Fruit fly (Drosophila melanogaster) whole organism, embryonic: Measurements from ENCODE around the gene comm.

Experiments
- Atf6 ChIP-seq: fragments of 200-800 bp; sonication (Bioruptor generic); IDR thresholded peaks from 2 replicates; pipeline ENCODE4 v1.3.6; 2022; ENCODE audit warnings: missing biosample characterization, missing genetic modification characterization
- B-H1 ChIP-seq: fragments of 200-800 bp; sonication (Bioruptor generic); IDR thresholded peaks from 3 replicates; pipeline ENCODE4 v1.3.6; 2022; ENCODE audit warnings: missing biosample characterization, missing genetic modification characterization
- Bgb ChIP-seq: fragments of 200-800 bp; sonication (Bioruptor generic); IDR thresholded peaks from 2 replicates; pipeline ENCODE4 v1.3.6; 2022; ENCODE audit warnings: missing biosample characterization, missing genetic modification characterization; ENCODE audit not compliant: partially characterized antibody
- CG10274 ChIP-seq: fragments of 200-800 bp; sonication (Bioruptor generic); optimal IDR thresholded peaks from 3 replicates; lab custom pipeline; 2017; ENCODE audit warnings: missing biosample characterization, mild to moderate bottlenecking, missing genetic modification characterization
- CG11695 ChIP-seq: fragments of 200-800 bp; sonication (Bioruptor generic); IDR thresholded peaks from 3 replicates; pipeline ENCODE4 v1.3.6; 2022; ENCODE audit warnings: missing biosample characterization, missing genetic modification characterization
- CG13287 ChIP-seq: fragments of 200-800 bp; sonication (Bioruptor generic); IDR thresholded peaks from 2 replicates; pipeline ENCODE4 v1.3.6; 2022; ENCODE audit warnings: missing biosample characterization, missing genetic modification characterization; ENCODE audit not compliant: partially characterized antibody
- CG13894 ChIP-seq: fragments of 200-800 bp; sonication (Bioruptor generic); optimal IDR thresholded peaks from 3 replicates; lab custom pipeline; 2018; ENCODE audit warnings: missing biosample characterization, mild to moderate bottlenecking, missing genetic modification characterization, moderate library complexity
- CG14014 ChIP-seq: fragments of 200-800 bp; sonication (Bioruptor generic); IDR thresholded peaks from 2 replicates; pipeline ENCODE4 v1.3.6; 2022; ENCODE audit warnings: missing biosample characterization, missing genetic modification characterization
- CG14710 ChIP-seq: fragments of 200-800 bp; sonication (Bioruptor generic); optimal IDR thresholded peaks from 3 replicates; lab custom pipeline; 2019; ENCODE audit warnings: missing biosample characterization, mild to moderate bottlenecking, missing genetic modification characterization, moderate library complexity
- CG15011 ChIP-seq: fragments of 200-800 bp; sonication (Bioruptor generic); optimal IDR thresholded peaks from 3 replicates; lab custom pipeline; 2018; ENCODE audit warnings: missing biosample characterization, mild to moderate bottlenecking, missing genetic modification characterization
- CG15073 ChIP-seq: fragments of 200-800 bp; sonication (Bioruptor generic); optimal IDR thresholded peaks from 2 replicates; lab custom pipeline; 2016; ENCODE audit warnings: missing biosample characterization, missing genetic modification characterization
- CG1602 ChIP-seq: fragments of 200-800 bp; sonication (Bioruptor generic); optimal IDR thresholded peaks from 3 replicates; lab custom pipeline; 2016; ENCODE audit warnings: missing biosample characterization, missing genetic modification characterization
- CG18476 ChIP-seq: fragments of 200-800 bp; sonication (Bioruptor generic); optimal IDR thresholded peaks from 2 replicates; lab custom pipeline; 2016; ENCODE audit warnings: missing biosample characterization, mild to moderate bottlenecking, missing genetic modification characterization
- CG2712 ChIP-seq: fragments of 200-800 bp; optimal IDR thresholded peaks from 3 replicates; lab custom pipeline; 2019; ENCODE audit warnings: missing biosample characterization, mild to moderate bottlenecking, missing genetic modification characterization, moderate library complexity
- CG31365 ChIP-seq: fragments of 200-800 bp; sonication (Bioruptor generic); optimal IDR thresholded peaks from 2 replicates; lab custom pipeline; 2018; ENCODE audit warnings: missing biosample characterization, mild to moderate bottlenecking, missing genetic modification characterization
- CG4328 ChIP-seq: fragments of 200-800 bp; sonication (Bioruptor generic); optimal IDR thresholded peaks from 3 replicates; lab custom pipeline; 2017; ENCODE audit warnings: missing biosample characterization, missing genetic modification reagents, missing genetic modification characterization
- CG4404 ChIP-seq: fragments of 200-800 bp; sonication (Bioruptor generic); IDR thresholded peaks from 2 replicates; pipeline ENCODE4 v1.3.6; 2022; ENCODE audit warnings: missing biosample characterization, missing genetic modification characterization
- CG6254 ChIP-seq: fragments of 200-800 bp; sonication (Bioruptor generic); optimal IDR thresholded peaks from 3 replicates; lab custom pipeline; 2017; ENCODE audit warnings: mild to moderate bottlenecking, missing biosample characterization, missing genetic modification reagents, missing genetic modification characterization
- CG6654 ChIP-seq: fragments of 200-800 bp; sonication (Bioruptor generic); optimal IDR thresholded peaks from 2 replicates; lab custom pipeline; 2017; ENCODE audit warnings: missing biosample characterization, mild to moderate bottlenecking, missing genetic modification characterization
- CG7372 ChIP-seq: fragments of 200-800 bp; sonication (Bioruptor generic); IDR thresholded peaks from 2 replicates; pipeline ENCODE4 v1.3.6; 2022; ENCODE audit warnings: missing biosample characterization, missing genetic modification characterization
- CG8281 ChIP-seq: fragments of 200-800 bp; sonication (Bioruptor generic); optimal IDR thresholded peaks from 2 replicates; lab custom pipeline; 2018; ENCODE audit warnings: missing biosample characterization, mild to moderate bottlenecking, missing genetic modification characterization, moderate library complexity
- CG9797 ChIP-seq: fragments of 200-800 bp; sonication (Bioruptor generic); optimal IDR thresholded peaks from 3 replicates; lab custom pipeline; 2018; ENCODE audit warnings: missing biosample characterization, mild to moderate bottlenecking, missing genetic modification characterization
- CrebB ChIP-seq: fragments of 200-800 bp; sonication (Bioruptor generic); optimal IDR thresholded peaks from 3 replicates; lab custom pipeline; 2018; ENCODE audit warnings: missing biosample characterization, mild to moderate bottlenecking, missing genetic modification characterization
- Dref ChIP-seq: fragments of 200-800 bp; sonication (Bioruptor generic); IDR thresholded peaks from 2 replicates; pipeline ENCODE4 v1.3.6; 2022; ENCODE audit warnings: missing biosample characterization, missing genetic modification characterization
- E2f1 ChIP-seq: fragments of 200-800 bp; sonication (Bioruptor generic); IDR thresholded peaks from 2 replicates; pipeline ENCODE4 v1.3.6; 2022; ENCODE audit warnings: missing biosample characterization, missing genetic modification characterization
- Ets65A ChIP-seq: fragments of 200-800 bp; sonication (Bioruptor generic); peaks from one replicate; lab custom pipeline; 2016; ENCODE audit warnings: missing biosample characterization, missing genetic modification characterization
- HLH3B ChIP-seq: fragments of 200-800 bp; sonication (Bioruptor generic); IDR thresholded peaks from 2 replicates; pipeline ENCODE4 v1.3.6; 2022; ENCODE audit warnings: missing biosample characterization, missing genetic modification characterization
- HmgD ChIP-seq: fragments of 200-800 bp; sonication (Bioruptor generic); optimal IDR thresholded peaks from 3 replicates; lab custom pipeline; 2016; ENCODE audit warnings: missing biosample characterization, missing genetic modification characterization
- Myb ChIP-seq: fragments of 200-800 bp; sonication (Bioruptor generic); optimal IDR thresholded peaks from 2 replicates; lab custom pipeline; 2016; ENCODE audit warnings: missing biosample characterization, missing genetic modification characterization
- Oli ChIP-seq: fragments of 200-800 bp; sonication (Bioruptor generic); optimal IDR thresholded peaks from 2 replicates; lab custom pipeline; 2018; ENCODE audit warnings: missing biosample characterization, mild to moderate bottlenecking, missing genetic modification characterization, moderate library complexity
- PHDP ChIP-seq: fragments of 200-800 bp; sonication (Bioruptor generic); optimal IDR thresholded peaks from 3 replicates; lab custom pipeline; 2018; ENCODE audit warnings: missing biosample characterization, mild to moderate bottlenecking, missing genetic modification characterization, moderate library complexity
- Poxn ChIP-seq: fragments of 200-800 bp; sonication (Bioruptor generic); IDR thresholded peaks from 2 replicates; pipeline ENCODE4 v1.3.6; 2022; ENCODE audit warnings: missing biosample characterization, missing genetic modification characterization
- Ravus ChIP-seq: fragments of 200-800 bp; sonication (Bioruptor generic); IDR thresholded peaks from 2 replicates; pipeline ENCODE4 v1.3.6; 2022; ENCODE audit warnings: missing biosample characterization, missing genetic modification characterization
- Sox102F ChIP-seq: fragments of 200-800 bp; sonication (Bioruptor generic); optimal IDR thresholded peaks from 2 replicates; lab custom pipeline; 2018; ENCODE audit warnings: missing biosample characterization, mild to moderate bottlenecking, missing genetic modification characterization, moderate library complexity
- Stat92E ChIP-seq, 3 experiments: fragments of >200 bp in 2 of 3; fragments of 200-800 bp in 1 of 3; sonication (Bioruptor generic) in 1 of 3; optimal IDR thresholded peaks; 2 replicates each; lab custom pipeline; 2017 to 2019; ENCODE audit warnings: missing biosample characterization in 3 of 3, missing genetic modification characterization in 3 of 3, mild to moderate bottlenecking in 1 of 3, moderate library complexity in 1 of 3
- bab2 ChIP-seq: fragments of 200-800 bp; sonication (Bioruptor generic); optimal IDR thresholded peaks from 2 replicates; lab custom pipeline; 2016; ENCODE audit warnings: missing biosample characterization, missing genetic modification characterization
- dpn ChIP-seq, 2 experiments: fragments of 200-800 bp; sonication (Bioruptor generic); optimal IDR thresholded peaks; 3 replicates each; lab custom pipeline; 2016; ENCODE audit warnings: missing biosample characterization in 2 of 2, missing genetic modification characterization in 2 of 2
- en ChIP-seq: fragments of 200-800 bp; sonication (Bioruptor generic); optimal IDR thresholded peaks from 2 replicates; lab custom pipeline; 2016; ENCODE audit warnings: missing biosample characterization, missing genetic modification characterization
- fd3F ChIP-seq: fragments of 200-800 bp; sonication (Bioruptor generic); optimal IDR thresholded peaks from 2 replicates; lab custom pipeline; 2018; ENCODE audit warnings: missing biosample characterization, mild to moderate bottlenecking, missing genetic modification characterization, moderate library complexity
- klu ChIP-seq: fragments of 200-800 bp; sonication (Bioruptor generic); IDR thresholded peaks from 2 replicates; pipeline ENCODE4 v1.3.6; 2022; ENCODE audit warnings: missing biosample characterization, missing genetic modification characterization
- knrl ChIP-seq: fragments of 200-800 bp; sonication (Bioruptor generic); IDR thresholded peaks from 3 replicates; pipeline ENCODE4 v1.3.6; 2022; ENCODE audit warnings: missing biosample characterization, missing genetic modification characterization; ENCODE audit not compliant: partially characterized antibody
- nerfin-2 ChIP-seq: fragments of 200-800 bp; sonication (Bioruptor generic); IDR thresholded peaks from 2 replicates; pipeline ENCODE4 v1.3.6; 2022; ENCODE audit warnings: missing biosample characterization, missing genetic modification characterization; ENCODE audit not compliant: partially characterized antibody
- p53 ChIP-seq: fragments of 200-800 bp; sonication (Bioruptor generic); optimal IDR thresholded peaks from 2 replicates; lab custom pipeline; 2016; ENCODE audit warnings: missing biosample characterization, missing genetic modification characterization
- peb ChIP-seq: fragments of 200-800 bp; sonication (Bioruptor generic); IDR thresholded peaks from 2 replicates; pipeline ENCODE4 v1.3.6; 2022; ENCODE audit warnings: missing biosample characterization, missing genetic modification characterization
- pnt ChIP-seq: fragments of 200-800 bp; sonication (Bioruptor generic); optimal IDR thresholded peaks from 3 replicates; lab custom pipeline; 2016; ENCODE audit warnings: missing biosample characterization, missing genetic modification characterization
- prd ChIP-seq, 3 experiments: fragments of >200 bp in 2 of 3; fragments of 200-800 bp in 1 of 3; sonication (Bioruptor generic) in 1 of 3; optimal IDR thresholded peaks in 2 of 3; IDR thresholded peaks in 1 of 3; 2 replicates in 2 of 3; 3 replicates in 1 of 3; pipeline versions ENCODE4 v1.3.6 to Lab custom; 2017 to 2022; ENCODE audit warnings: missing biosample characterization in 1 of 3, missing genetic modification characterization in 1 of 3
- ranshi ChIP-seq: fragments of 200-800 bp; sonication (Bioruptor generic); IDR thresholded peaks from 2 replicates; pipeline ENCODE4 v1.3.6; 2022; ENCODE audit warnings: missing biosample characterization, missing genetic modification characterization
- stwl ChIP-seq: fragments of 200-800 bp; sonication (Bioruptor generic); optimal IDR thresholded peaks from 3 replicates; lab custom pipeline; 2018; ENCODE audit warnings: missing biosample characterization, mild to moderate bottlenecking, missing genetic modification characterization, moderate library complexity
- tna ChIP-seq: fragments of 200-800 bp; sonication (Bioruptor generic); IDR thresholded peaks from 2 replicates; pipeline ENCODE4 v1.3.6; 2022; ENCODE audit warnings: missing biosample characterization, missing genetic modification characterization; ENCODE audit not compliant: partially characterized antibody
- unpg ChIP-seq: fragments of 200-800 bp; sonication (Bioruptor generic); optimal IDR thresholded peaks from 3 replicates; lab custom pipeline; 2018; ENCODE audit warnings: missing biosample characterization, mild to moderate bottlenecking, missing genetic modification characterization, moderate library complexity

Gene comm

dm6 chr3L:15768947-15769389 is 40.7 kb upstream of the comm start (continued):
- TF ChIP-seq ranshi (GFP tag; lab: Robert Waterston, UW): no peak; the same call in 1 of the 2 replicates
- no peak for TF ChIP-seq CrebB (tag; lab: Kevin White, UChicago)
- no peak for TF ChIP-seq Ets65A (GFP tag; lab: Kevin White, UChicago)
- TF ChIP-seq knrl (GFP tag; lab: Robert Waterston, UW): no peak
- TF ChIP-seq Stat92E (GFP tag; optimal IDR thresholded peaks at IDR 0.05; lab: Kevin White, UChicago): no peak
- no peak for TF ChIP-seq CG9797 (GFP tag; lab: Kevin White, UChicago)
- no peak for TF ChIP-seq Myb (GFP tag; lab: Kevin White, UChicago)
- peak; percentile 53; the same call in 1 of the 2 replicates for TF ChIP-seq E2f1 (GFP tag; lab: Robert Waterston, UW)
- TF ChIP-seq CG31365 (tag; lab: Kevin White, UChicago): no peak
- peak; percentile 93 for TF ChIP-seq CG2712 (tag; lab: Kevin White, UChicago)
- TF ChIP-seq CG4404 (GFP tag; lab: Robert Waterston, UW): peak; percentile 72
- 0 out of 2 replicates have a peak, but pooled peaks have one; percentile 26 for TF ChIP-seq CG14014 (GFP tag; lab: Robert Waterston, UW)
- peak; percentile 80 for TF ChIP-seq CG14710 (tag; lab: Kevin White, UChicago)
- no peak for TF ChIP-seq CG13894 (tag; lab: Kevin White, UChicago)
- no peak for TF ChIP-seq CG15011 (GFP tag; lab: Kevin White, UChicago)
- peak; percentile 19 for TF ChIP-seq CG6654 (GFP tag; lab: Kevin White, UChicago)
- TF ChIP-seq pnt (GFP tag; lab: Kevin White, UChicago): no peak
- no peak for TF ChIP-seq p53 (GFP tag; lab: Kevin White, UChicago)
- TF ChIP-seq Oli (tag; lab: Kevin White, UChicago): peak; percentile 75
- peak; percentile 53 for TF ChIP-seq CG18476 (GFP tag; lab: Kevin White, UChicago)
- no peak for TF ChIP-seq Dref
- TF ChIP-seq tna: no peak
- peak; percentile 51 for TF ChIP-seq CG1602 (GFP tag; lab: Kevin White, UChicago)
- peak; percentile 60 for TF ChIP-seq unpg (GFP tag; lab: Kevin White, UChicago)
- TF ChIP-seq stwl (tag; lab: Kevin White, UChicago): peak; percentile 31
- peak; percentile 4 for TF ChIP-seq CG4328 (GFP tag; lab: Kevin White, UChicago)
- peak; percentile 26 for TF ChIP-seq CG10274 (GFP tag; lab: Kevin White, UChicago)
- no peak for TF ChIP-seq CG8281
- peak in 1 of 2 experiments; percentile 48 for TF ChIP-seq dpn (GFP tag; optimal IDR thresholded peaks at IDR 0.05; lab: Kevin White, UChicago)
- TF ChIP-seq CG7372 (GFP tag; lab: Robert Waterston, UW): no peak
- TF ChIP-seq HmgD (GFP tag; lab: Kevin White, UChicago): no peak
- TF ChIP-seq Bgb (GFP tag; lab: Robert Waterston, UW): no peak
- TF ChIP-seq Ravus (GFP tag; lab: Robert Waterston, UW): no peak
- TF ChIP-seq bab2: no peak
- 0 out of 2 replicates have a peak, but pooled peaks have one; percentile 21 for TF ChIP-seq HLH3B
- TF ChIP-seq CG11695: 0 out of 3 replicates have a peak, but pooled peaks have one; percentile 19
- no peak for TF ChIP-seq en (GFP tag; lab: Kevin White, UChicago)
- peak; percentile 35 for TF ChIP-seq fd3F
- TF ChIP-seq Sox102F: peak; percentile 78
- TF ChIP-seq prd (optimal IDR thresholded peaks at IDR 0.05; lab: Kevin White, UChicago): no peak
- peak; percentile 83 for TF ChIP-seq prd (GFP tag; IDR thresholded peaks at IDR 0.05; lab: Robert Waterston, UW)
- TF ChIP-seq Poxn (GFP tag; lab: Robert Waterston, UW): no peak
- TF ChIP-seq CG13287 (GFP tag; lab: Robert Waterston, UW): no peak
- TF ChIP-seq peb (GFP tag; lab: Robert Waterston, UW): 0 out of 2 replicates have a peak, but pooled peaks have one; percentile 22
- TF ChIP-seq klu (GFP tag; lab: Robert Waterston, UW): no peak
- no peak for TF ChIP-seq CG15073 (GFP tag; lab: Kevin White, UChicago)
- TF ChIP-seq Atf6: 0 out of 2 replicates have a peak, but pooled peaks have one; percentile 19
- TF ChIP-seq nerfin-2 (GFP tag; lab: Robert Waterston, UW): no peak
- peak; percentile 77 for TF ChIP-seq CG6254 (GFP tag; lab: Kevin White, UChicago)
- no peak for TF ChIP-seq B-H1 (GFP tag; lab: Robert Waterston, UW)
- TF ChIP-seq PHDP (tag; lab: Kevin White, UChicago): peak; percentile 70
